Worm (Caenorhabditis elegans) whole organism, L4 larva: Measurements from ENCODE around the gene fbxa-61.

Experiments
- mdl-1 ChIP-seq, 2 experiments: fragments of 150-350 bp in 1 of 2; sonication (generic microtip) in 1 of 2; optimal IDR thresholded peaks; 2 replicates each; lab custom pipeline; 2014 to 2017; ENCODE audit warnings: missing biosample characterization in 2 of 2, missing genetic modification characterization in 2 of 2
- nhr-237 ChIP-seq: sonication (generic microtip); optimal IDR thresholded peaks from 2 replicates; lab custom pipeline; 2017; ENCODE audit warnings: missing biosample characterization, missing genetic modification characterization
- pha-4 ChIP-seq, 2 experiments: fragments of 150-350 bp in 1 of 2; fragments of 200-800 bp in 1 of 2; sonication (Bioruptor generic) in 1 of 2; IDR thresholded peaks in 1 of 2; optimal IDR thresholded peaks in 1 of 2; 2 replicates each; pipeline versions ENCODE4 v1.3.6 to Lab custom; 2014 to 2022; ENCODE audit warnings: missing genetic modification characterization in 2 of 2, missing genetic modification reagents in 2 of 2, missing biosample characterization in 1 of 2, missing compliant biosample characterization in 1 of 2

DNA sequence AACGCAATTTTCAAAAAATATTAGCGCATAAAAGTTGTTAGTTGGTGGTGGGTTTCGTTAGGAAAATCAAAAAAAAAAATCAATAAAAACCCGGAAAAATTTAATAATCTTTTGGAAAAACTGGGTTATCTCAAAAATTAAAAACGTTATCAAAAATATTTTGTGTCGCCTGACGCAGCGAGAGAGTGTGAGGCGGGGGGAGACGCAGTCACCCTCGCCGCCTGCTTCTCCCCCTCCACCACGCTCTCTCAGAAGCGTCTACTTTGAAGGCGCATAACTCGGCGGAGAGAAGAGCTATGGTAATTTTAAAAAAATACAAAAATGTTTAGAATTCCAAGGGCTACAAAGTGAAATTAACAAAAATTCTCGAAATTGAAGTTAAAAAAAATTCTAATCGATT is 13.7 kb upstream of the fbxa-61 start:
- TF ChIP-seq pha-4 (GFP tag; IDR thresholded peaks at IDR 0.05; lab: Robert Waterston, UW): no peak
- no peak for TF ChIP-seq pha-4 (tag; optimal IDR thresholded peaks at IDR 0.05; lab: Kevin White, UChicago)
- no peak for TF ChIP-seq mdl-1 (tag; optimal IDR thresholded peaks at IDR 0.05; lab: Kevin White, UChicago)
- TF ChIP-seq nhr-237 (tag; lab: Kevin White, UChicago): no peak
